Fruit fly (Drosophila melanogaster) whole organism, embryonic: Measurements from ENCODE around the gene CG43800.

Experiments
- CG10147 ChIP-seq: fragments of 200-800 bp; sonication (Bioruptor generic); optimal IDR thresholded peaks from 2 replicates; lab custom pipeline; 2019; ENCODE audit warnings: missing biosample characterization, mild to moderate bottlenecking, missing genetic modification characterization, moderate library complexity
- CG11696 ChIP-seq: fragments of 200-800 bp; sonication (Bioruptor generic); IDR thresholded peaks from 2 replicates; pipeline ENCODE4 v1.3.6; 2022; ENCODE audit warnings: missing biosample characterization, missing genetic modification characterization
- CG15269 ChIP-seq: fragments of 200-800 bp; sonication (Bioruptor generic); optimal IDR thresholded peaks from 2 replicates; lab custom pipeline; 2018; ENCODE audit warnings: missing biosample characterization, mild to moderate bottlenecking, missing genetic modification characterization, moderate library complexity
- CG15514 ChIP-seq: fragments of 200-800 bp; sonication (Bioruptor generic); optimal IDR thresholded peaks from 3 replicates; lab custom pipeline; 2017; ENCODE audit warnings: missing biosample characterization, missing genetic modification characterization, mild to moderate bottlenecking, moderate library complexity, missing genetic modification reagents
- CG1647 ChIP-seq: fragments of 200-800 bp; sonication (Bioruptor generic); optimal IDR thresholded peaks from 3 replicates; lab custom pipeline; 2016; ENCODE audit warnings: missing biosample characterization, missing genetic modification characterization
- CG16813 ChIP-seq: fragments of 200-800 bp; sonication (Bioruptor generic); IDR thresholded peaks from 3 replicates; pipeline ENCODE4 v1.3.6; 2022; ENCODE audit warnings: missing biosample characterization, missing genetic modification characterization; ENCODE audit not compliant: partially characterized antibody
- CG17385 ChIP-seq: fragments of 200-800 bp; sonication (Bioruptor generic); optimal IDR thresholded peaks from 3 replicates; lab custom pipeline; 2018; ENCODE audit warnings: missing biosample characterization, mild to moderate bottlenecking, missing genetic modification characterization
- CG17912 ChIP-seq: fragments of 200-800 bp; sonication (Bioruptor generic); optimal IDR thresholded peaks from 2 replicates; lab custom pipeline; 2018; ENCODE audit warnings: missing biosample characterization, mild to moderate bottlenecking, missing genetic modification characterization
- CG2120 ChIP-seq: fragments of 200-800 bp; sonication (Bioruptor generic); optimal IDR thresholded peaks from 3 replicates; lab custom pipeline; 2016; ENCODE audit warnings: missing biosample characterization, missing genetic modification characterization
- CG2712 ChIP-seq: fragments of 200-800 bp; optimal IDR thresholded peaks from 3 replicates; lab custom pipeline; 2019; ENCODE audit warnings: missing biosample characterization, mild to moderate bottlenecking, missing genetic modification characterization, moderate library complexity
- CG34224 ChIP-seq: fragments of 200-800 bp; sonication (Bioruptor generic); IDR thresholded peaks from 3 replicates; pipeline ENCODE4 v1.3.6; 2022; ENCODE audit warnings: missing biosample characterization, missing genetic modification characterization; ENCODE audit not compliant: partially characterized antibody
- CG3995 ChIP-seq: fragments of 200-800 bp; sonication (Bioruptor generic); optimal IDR thresholded peaks from 3 replicates; lab custom pipeline; 2016; ENCODE audit warnings: missing biosample characterization, missing genetic modification characterization
- CG4282 ChIP-seq: fragments of 200-800 bp; sonication (Bioruptor generic); optimal IDR thresholded peaks from 2 replicates; lab custom pipeline; 2016; ENCODE audit warnings: missing biosample characterization, missing genetic modification characterization
- CG7271 ChIP-seq: fragments of 200-800 bp; sonication (Bioruptor generic); optimal IDR thresholded peaks from 2 replicates; lab custom pipeline; 2018; ENCODE audit warnings: missing biosample characterization, mild to moderate bottlenecking, missing genetic modification characterization, moderate library complexity
- CG7987 ChIP-seq: fragments of 200-800 bp; sonication (Bioruptor generic); optimal IDR thresholded peaks from 2 replicates; lab custom pipeline; 2018; ENCODE audit warnings: missing biosample characterization, mild to moderate bottlenecking, missing genetic modification characterization, moderate library complexity
- CG9876 ChIP-seq: fragments of 200-800 bp; sonication (Bioruptor generic); optimal IDR thresholded peaks from 2 replicates; lab custom pipeline; 2016; ENCODE audit warnings: missing biosample characterization, missing genetic modification characterization
- CG9932 ChIP-seq: fragments of 200-800 bp; sonication (Bioruptor generic); IDR thresholded peaks from 2 replicates; pipeline ENCODE4 v1.3.6; 2022; ENCODE audit warnings: missing biosample characterization, missing genetic modification characterization
- CkIIα-i1 ChIP-seq: fragments of 200-800 bp; sonication (Bioruptor generic); IDR thresholded peaks from 2 replicates; pipeline ENCODE4 v1.3.6; 2022; ENCODE audit warnings: missing biosample characterization, missing genetic modification characterization
- CrebB ChIP-seq: fragments of 200-800 bp; sonication (Bioruptor generic); optimal IDR thresholded peaks from 3 replicates; lab custom pipeline; 2018; ENCODE audit warnings: missing biosample characterization, mild to moderate bottlenecking, missing genetic modification characterization
- Deaf1 ChIP-seq: fragments of 200-800 bp; optimal IDR thresholded peaks from 3 replicates; lab custom pipeline; 2019; ENCODE audit warnings: missing biosample characterization, mild to moderate bottlenecking, missing genetic modification characterization, moderate library complexity
- Dfd ChIP-seq, 2 experiments: fragments of >200 bp; optimal IDR thresholded peaks; 2 replicates each; lab custom pipeline; 2017; ENCODE audit warnings: missing biosample characterization in 2 of 2, missing genetic modification characterization in 2 of 2
- Dp ChIP-seq: fragments of 200-800 bp; sonication (Bioruptor generic); optimal IDR thresholded peaks from 2 replicates; lab custom pipeline; 2018; ENCODE audit warnings: missing biosample characterization, mild to moderate bottlenecking, missing genetic modification characterization, moderate library complexity
- Ets65A ChIP-seq: fragments of 200-800 bp; sonication (Bioruptor generic); peaks from one replicate; lab custom pipeline; 2016; ENCODE audit warnings: missing biosample characterization, missing genetic modification characterization
- Hmx ChIP-seq: fragments of 200-800 bp; sonication (Bioruptor generic); optimal IDR thresholded peaks from 2 replicates; lab custom pipeline; 2016; ENCODE audit warnings: missing biosample characterization, missing genetic modification characterization
- Hr3 ChIP-seq: fragments of 200-800 bp; sonication (Bioruptor generic); optimal IDR thresholded peaks from 3 replicates; lab custom pipeline; 2016; ENCODE audit warnings: missing biosample characterization, missing genetic modification characterization
- Lhr ChIP-seq: fragments of 200-800 bp; sonication (Bioruptor generic); optimal IDR thresholded peaks from 3 replicates; lab custom pipeline; 2017; ENCODE audit warnings: mild to moderate bottlenecking, missing biosample characterization, missing genetic modification reagents, missing genetic modification characterization
- MBD-R2 ChIP-seq: fragments of 200-800 bp; sonication (Bioruptor generic); IDR thresholded peaks from 2 replicates; pipeline ENCODE4 v1.3.6; 2022; ENCODE audit warnings: missing biosample characterization, missing genetic modification characterization
- Optix ChIP-seq: fragments of 200-800 bp; sonication (Bioruptor generic); IDR thresholded peaks from 3 replicates; pipeline ENCODE4 v1.3.6; 2022; ENCODE audit warnings: missing biosample characterization, missing genetic modification characterization
- TFAM ChIP-seq: fragments of 200-800 bp; sonication (Bioruptor generic); optimal IDR thresholded peaks from 2 replicates; lab custom pipeline; 2017; ENCODE audit warnings: missing biosample characterization, missing genetic modification characterization, inconsistent platforms
- ac ChIP-seq: fragments of 200-800 bp; sonication (Bioruptor generic); optimal IDR thresholded peaks from 3 replicates; lab custom pipeline; 2017; ENCODE audit warnings: missing biosample characterization, mild to moderate bottlenecking, missing genetic modification characterization
- amos ChIP-seq: fragments of 200-800 bp; sonication (Bioruptor generic); IDR thresholded peaks from 2 replicates; pipeline ENCODE4 v1.3.6; 2022; ENCODE audit warnings: missing biosample characterization, missing genetic modification characterization; ENCODE audit not compliant: partially characterized antibody
- bowl ChIP-seq: fragments of 200-800 bp; sonication (Bioruptor generic); IDR thresholded peaks from 2 replicates; pipeline ENCODE4 v1.3.6; 2022; ENCODE audit warnings: missing biosample characterization, missing genetic modification characterization
- crp ChIP-seq, 2 experiments: fragments of 200-800 bp; sonication (Bioruptor generic); optimal IDR thresholded peaks; 2 replicates in 1 of 2; 3 replicates in 1 of 2; lab custom pipeline; 2017; ENCODE audit warnings: missing biosample characterization in 2 of 2, missing genetic modification characterization in 2 of 2, mild to moderate bottlenecking in 1 of 2, moderate library complexity in 1 of 2
- da ChIP-seq: fragments of 200-800 bp; sonication (Bioruptor generic); optimal IDR thresholded peaks from 2 replicates; lab custom pipeline; 2016; ENCODE audit warnings: missing biosample characterization, missing genetic modification characterization
- eyg ChIP-seq: fragments of 200-800 bp; sonication (Bioruptor generic); optimal IDR thresholded peaks from 3 replicates; lab custom pipeline; 2016; ENCODE audit warnings: missing biosample characterization, missing genetic modification characterization
- fru ChIP-seq: fragments of >200 bp; optimal IDR thresholded peaks from 2 replicates; lab custom pipeline; 2017
- gce ChIP-seq: fragments of 200-800 bp; sonication (Bioruptor generic); IDR thresholded peaks from 3 replicates; pipeline ENCODE4 v1.3.6; 2022; ENCODE audit warnings: missing biosample characterization, missing genetic modification characterization
- gfzf ChIP-seq: fragments of 200-800 bp; sonication (Bioruptor generic); optimal IDR thresholded peaks from 2 replicates; lab custom pipeline; 2016; ENCODE audit warnings: missing biosample characterization, mild to moderate bottlenecking, missing genetic modification characterization, moderate library complexity
- hb ChIP-seq: fragments of 200-800 bp; sonication (Bioruptor generic); IDR thresholded peaks from 3 replicates; pipeline ENCODE4 v1.3.6; 2022; ENCODE audit warnings: missing biosample characterization, missing genetic modification characterization; ENCODE audit not compliant: partially characterized antibody
- klu ChIP-seq: fragments of 200-800 bp; sonication (Bioruptor generic); IDR thresholded peaks from 2 replicates; pipeline ENCODE4 v1.3.6; 2022; ENCODE audit warnings: missing biosample characterization, missing genetic modification characterization
- lab ChIP-seq: fragments of 200-800 bp; sonication (Bioruptor generic); optimal IDR thresholded peaks from 3 replicates; lab custom pipeline; 2017; ENCODE audit warnings: missing biosample characterization, missing genetic modification characterization, mild to moderate bottlenecking, moderate library complexity, missing genetic modification reagents
- lilli ChIP-seq: fragments of 200-800 bp; sonication (Bioruptor generic); optimal IDR thresholded peaks from 3 replicates; lab custom pipeline; 2016; ENCODE audit warnings: missing biosample characterization, missing genetic modification characterization
- lov ChIP-seq, 2 experiments: fragments of 200-800 bp in 1 of 2; fragments of >200 bp in 1 of 2; sonication (Bioruptor generic) in 1 of 2; IDR thresholded peaks in 1 of 2; optimal IDR thresholded peaks in 1 of 2; 2 replicates in 1 of 2; 3 replicates in 1 of 2; pipeline versions ENCODE4 v1.3.6 to Lab custom; 2017 to 2022; ENCODE audit warnings: missing biosample characterization in 1 of 2, missing genetic modification characterization in 1 of 2
- rib ChIP-seq: fragments of 200-800 bp; sonication (Bioruptor generic); IDR thresholded peaks from 2 replicates; pipeline ENCODE4 v1.3.6; 2022; ENCODE audit warnings: missing biosample characterization, missing genetic modification characterization
- slp2 ChIP-seq: fragments of 200-800 bp; sonication (Bioruptor generic); optimal IDR thresholded peaks from 2 replicates; lab custom pipeline; 2016; ENCODE audit warnings: missing biosample characterization, missing genetic modification characterization
- so ChIP-seq: fragments of 200-800 bp; sonication (Bioruptor generic); IDR thresholded peaks from 3 replicates; pipeline ENCODE4 v1.3.6; 2022; ENCODE audit warnings: missing biosample characterization, missing genetic modification characterization
- sug ChIP-seq: fragments of 200-800 bp; optimal IDR thresholded peaks from 2 replicates; lab custom pipeline; 2019; ENCODE audit warnings: missing biosample characterization, mild to moderate bottlenecking, missing genetic modification characterization, moderate library complexity
- trh ChIP-seq: fragments of 200-800 bp; sonication (Bioruptor generic); optimal IDR thresholded peaks from 2 replicates; lab custom pipeline; 2016; ENCODE audit warnings: missing biosample characterization, missing genetic modification characterization
- unc-4 ChIP-seq: fragments of 200-800 bp; sonication (Bioruptor generic); IDR thresholded peaks from 2 replicates; pipeline ENCODE4 v1.3.6; 2022; ENCODE audit warnings: missing biosample characterization, missing genetic modification characterization; ENCODE audit not compliant: partially characterized antibody

CG43800 gene

DNA sequence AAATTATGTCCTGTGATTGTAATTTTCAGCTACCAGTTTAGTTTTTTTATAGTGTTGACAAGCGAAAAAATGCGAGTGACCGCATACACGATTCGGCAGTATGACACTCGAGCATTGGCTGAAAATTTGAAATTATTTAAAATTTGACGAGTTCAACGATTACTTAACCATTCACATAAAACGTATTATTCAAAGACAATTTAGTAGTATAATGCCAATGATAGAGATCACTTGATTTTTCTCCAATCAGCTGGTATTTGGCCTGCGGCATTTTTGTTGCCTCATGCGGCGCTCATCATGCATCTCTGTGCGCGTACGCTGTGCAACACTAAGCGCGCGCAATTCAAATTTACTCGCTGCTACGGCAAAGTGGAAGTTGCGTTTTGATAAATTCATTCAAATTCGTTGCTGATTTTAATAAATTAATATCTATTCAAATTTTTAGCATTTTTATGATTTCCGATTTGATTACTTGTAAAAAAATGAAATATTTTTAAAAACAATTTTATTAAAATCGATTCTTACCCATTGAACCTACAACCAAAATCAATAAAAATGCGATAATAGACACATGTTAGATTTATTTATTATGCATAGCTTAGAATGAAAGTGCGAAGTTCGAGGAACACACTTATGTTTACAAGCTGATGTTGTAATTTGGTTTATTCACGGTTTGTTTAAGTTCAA, 38.1 kb downstream of the CG43800 start, which contains the start of gene CG4497 (continued):
- TF ChIP-seq sug (tag; lab: Kevin White, UChicago) = peak; percentile 92
- peak; percentile 74 for TF ChIP-seq CG16813
- TF ChIP-seq rib = peak; percentile 89
- TF ChIP-seq lov (optimal IDR thresholded peaks at IDR 0.05; lab: Kevin White, UChicago) = no peak
- TF ChIP-seq lov (GFP tag; IDR thresholded peaks at IDR 0.05; lab: Robert Waterston, UW) = peak; percentile 88
- peak; percentile 94 for TF ChIP-seq slp2 (GFP tag; lab: Kevin White, UChicago)
- TF ChIP-seq CG10147 (GFP tag; lab: Kevin White, UChicago) = peak; percentile 79
- no peak for TF ChIP-seq ac (GFP tag; lab: Kevin White, UChicago)
- TF ChIP-seq gce = peak; percentile 75; the same call in 2 of the 3 replicates
- peak; percentile 7 to 83 for TF ChIP-seq crp (GFP tag; optimal IDR thresholded peaks at IDR 0.05; lab: Kevin White, UChicago)
- TF ChIP-seq CG9932 (GFP tag; lab: Robert Waterston, UW) = peak; percentile 98
- peak; percentile 51; the same call in 1 of the 2 replicates for TF ChIP-seq CG11696 (GFP tag; lab: Robert Waterston, UW)
- peak; percentile 96 for TF ChIP-seq klu (GFP tag; lab: Robert Waterston, UW)
- peak; percentile 48 for TF ChIP-seq CG17912 (GFP tag; lab: Kevin White, UChicago)
- peak; percentile 89 for TF ChIP-seq lab
- TF ChIP-seq unc-4 = peak; percentile 54
- no peak for TF ChIP-seq fru (lab: Kevin White, UChicago)
- peak; percentile 95 for TF ChIP-seq Hr3 (GFP tag; lab: Kevin White, UChicago)
- TF ChIP-seq Hmx (GFP tag; lab: Kevin White, UChicago) = peak; percentile 81
- TF ChIP-seq Deaf1 (tag; lab: Kevin White, UChicago) = peak; percentile 57
- no peak for TF ChIP-seq TFAM (GFP tag; lab: Kevin White, UChicago)
- peak; percentile 93 for TF ChIP-seq eyg (GFP tag; lab: Kevin White, UChicago)
- TF ChIP-seq da = peak; percentile 91
- TF ChIP-seq CG34224 (GFP tag; lab: Robert Waterston, UW) = peak; percentile 72
- peak; percentile 67 for TF ChIP-seq amos (GFP tag; lab: Robert Waterston, UW)
- peak; percentile 88 for TF ChIP-seq hb (GFP tag; lab: Robert Waterston, UW)
- peak; percentile 85 for TF ChIP-seq CG15269
- TF ChIP-seq Dp (GFP tag; lab: Kevin White, UChicago) = peak; percentile 90
- TF ChIP-seq Optix (GFP tag; lab: Robert Waterston, UW) = peak; percentile 97
- TF ChIP-seq CG7987 (GFP tag; lab: Kevin White, UChicago) = peak; percentile 78
- TF ChIP-seq CG2120 (GFP tag; lab: Kevin White, UChicago) = peak; percentile 97
- peak; percentile 65 for TF ChIP-seq bowl (GFP tag; lab: Robert Waterston, UW)
- TF ChIP-seq Lhr (GFP tag; lab: Kevin White, UChicago) = peak; percentile 53
- peak in 1 of 2 experiments; percentile 66 for TF ChIP-seq Dfd (GFP tag; optimal IDR thresholded peaks at IDR 0.05; lab: Kevin White, UChicago)
- peak; percentile 98 for TF ChIP-seq CG9876 (GFP tag; lab: Kevin White, UChicago)
- TF ChIP-seq CG4282 (GFP tag; lab: Kevin White, UChicago) = peak; percentile 96
- TF ChIP-seq so = peak; percentile 91; the same call in 1 of the 3 replicates
- peak; percentile 80 for TF ChIP-seq CG15514 (GFP tag; lab: Kevin White, UChicago)
- peak; percentile 100 for TF ChIP-seq Ets65A (GFP tag; lab: Kevin White, UChicago)
- TF ChIP-seq trh (GFP tag; lab: Kevin White, UChicago) = peak; percentile 75
- TF ChIP-seq CG7271 (tag; lab: Kevin White, UChicago) = no peak
- peak; percentile 90 for TF ChIP-seq CG2712
- TF ChIP-seq CrebB (tag; lab: Kevin White, UChicago) = peak; percentile 71
- TF ChIP-seq CG17385 (GFP tag; lab: Kevin White, UChicago) = peak; percentile 80
- TF ChIP-seq lilli = peak; percentile 95
- TF ChIP-seq gfzf (GFP tag; lab: Kevin White, UChicago) = peak; percentile 50
- TF ChIP-seq MBD-R2 = peak; percentile 93
- peak; percentile 77 for TF ChIP-seq CkIIα-i1 (GFP tag; lab: Robert Waterston, UW)
- TF ChIP-seq CG1647 = peak; percentile 96
- peak; percentile 64 for TF ChIP-seq CG3995 (GFP tag; lab: Kevin White, UChicago)
